Worm (Caenorhabditis elegans) whole organism, late embryonic: ENCODE measurements around the gene fbxa-214.

Experiments
- ama-1 ChIP-seq: fragments of 150-350 bp; optimal IDR thresholded peaks from 2 replicates; lab custom pipeline; 2014
- che-1 ChIP-seq: sonication (generic microtip); optimal IDR thresholded peaks from 2 replicates; lab custom pipeline; 2016; ENCODE audit warnings: mild to moderate bottlenecking, missing genetic modification characterization, missing compliant biosample characterization
- dve-1 ChIP-seq: sonication (generic microtip); optimal IDR thresholded peaks from 2 replicates; lab custom pipeline; 2017; ENCODE audit warnings: antibody characterized with exemption, mild to moderate bottlenecking, missing genetic modification characterization, missing compliant biosample characterization
- elt-2 ChIP-seq: sonication (generic microtip); optimal IDR thresholded peaks from 2 replicates; lab custom pipeline; 2016; ENCODE audit warnings: missing genetic modification reagents, missing genetic modification characterization, missing compliant biosample characterization
- ets-4 ChIP-seq: sonication (generic microtip); optimal IDR thresholded peaks from 2 replicates; lab custom pipeline; 2016; ENCODE audit warnings: missing genetic modification characterization, missing compliant biosample characterization
- eyg-1 ChIP-seq: sonication (generic microtip); optimal IDR thresholded peaks from 2 replicates; lab custom pipeline; 2016; ENCODE audit warnings: missing genotype, missing genetic modification characterization, missing compliant biosample characterization
- fax-1 ChIP-seq: sonication (generic microtip); optimal IDR thresholded peaks from 2 replicates; lab custom pipeline; 2016; ENCODE audit warnings: missing genotype, missing genetic modification characterization, missing compliant biosample characterization
- gmeb-2 ChIP-seq: sonication (generic microtip); optimal IDR thresholded peaks from 2 replicates; lab custom pipeline; 2016; ENCODE audit warnings: missing genetic modification characterization, inconsistent platforms, missing compliant biosample characterization
- hlh-30 ChIP-seq: sonication (generic microtip); optimal IDR thresholded peaks from 2 replicates; lab custom pipeline; 2017; ENCODE audit warnings: antibody characterized with exemption, missing genetic modification characterization, missing compliant biosample characterization; ENCODE audit not compliant: insufficient read depth
- nfya-1 ChIP-seq: sonication (generic microtip); optimal IDR thresholded peaks from 2 replicates; lab custom pipeline; 2017; ENCODE audit warnings: missing genetic modification characterization, mild to moderate bottlenecking, missing compliant biosample characterization, antibody characterized with exemption, moderate library complexity
- pag-3 ChIP-seq: sonication (generic microtip); optimal IDR thresholded peaks from 2 replicates; lab custom pipeline; 2016; ENCODE audit warnings: missing compliant biosample characterization, missing genetic modification characterization, borderline replicate concordance
- pha-4 ChIP-seq: fragments of 150-350 bp; optimal IDR thresholded peaks from 2 replicates; lab custom pipeline; 2018; ENCODE audit warnings: missing biosample characterization, missing genetic modification reagents, missing genetic modification characterization
- pros-1 ChIP-seq: fragments of 150-350 bp; optimal IDR thresholded peaks from 2 replicates; lab custom pipeline; 2014; ENCODE audit warnings: missing biosample characterization, missing genetic modification reagents, missing genetic modification characterization

DNA sequence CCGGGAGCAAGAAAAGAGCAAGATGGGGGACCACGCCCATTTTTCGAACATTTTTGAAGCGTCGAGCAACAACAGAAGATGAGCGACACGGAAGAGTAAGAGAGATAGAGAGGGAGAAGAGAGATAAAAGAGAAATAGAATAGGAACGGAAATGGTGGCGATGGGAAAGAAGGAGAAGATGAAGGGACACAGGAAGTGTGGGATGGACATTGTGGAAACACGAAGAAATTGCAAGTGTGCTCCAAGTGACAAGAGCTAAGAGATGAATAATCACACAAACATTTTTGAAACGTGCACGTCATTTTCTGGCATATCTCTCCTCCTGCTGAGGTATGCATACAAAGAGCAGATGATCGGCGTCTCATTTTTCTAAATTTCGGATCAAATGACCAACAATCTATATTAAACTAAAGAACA is 39.3 kb downstream of the fbxa-214 start:
- TF ChIP-seq gmeb-2 (tag; lab: Kevin White, UChicago) (no peak), ets-4 (tag; lab: Kevin White, UChicago) (no peak), fax-1 (tag; lab: Kevin White, UChicago) (no peak), che-1 (no peak), pag-3 (tag; lab: Kevin White, UChicago) (no peak), elt-2 (tag; lab: Kevin White, UChicago) (no peak), hlh-30 (tag; lab: Kevin White, UChicago) (no peak), eyg-1 (tag; lab: Kevin White, UChicago) (no peak), ama-1 (lab: Kevin White, UChicago) (no peak), pros-1 (no peak), pha-4 (no peak), nfya-1 (tag; lab: Kevin White, UChicago) (peak; percentile 10), dve-1 (tag; lab: Kevin White, UChicago) (no peak)
